Fruit fly (Drosophila melanogaster): ENCODE data around the gene Sld5.
A peak's percentile ranks its signal among the peaks of the same experiment; 100 is the strongest.

- TF ChIP-seq CG31627 (GFP tag; optimal IDR thresholded peaks at IDR 0.05) = peak; percentile 66
- peak; percentile 51 for TF ChIP-seq CG16779 (tag; optimal IDR thresholded peaks at IDR 0.05)
- peak; percentile 70 for TF ChIP-seq CG34406 (GFP tag; optimal IDR thresholded peaks at IDR 0.05)
- peak; percentile 76 for TF ChIP-seq CG10631 (GFP tag; optimal IDR thresholded peaks at IDR 0.05)
- TF ChIP-seq CG11294 (GFP tag; IDR thresholded peaks at IDR 0.05) = 0 out of 2 replicates have a peak, but pooled peaks have one; percentile 15
- TF ChIP-seq acj6 (GFP tag; optimal IDR thresholded peaks at IDR 0.05) = peak; percentile 84
- peak; percentile 64 for TF ChIP-seq dsx (GFP tag; optimal IDR thresholded peaks at IDR 0.05; ENCODE audit: poor library complexity, severe bottlenecking)
- TF ChIP-seq Sox14 (GFP tag; optimal IDR thresholded peaks at IDR 0.05) = peak; percentile 82
- TF ChIP-seq Sox102F (GFP tag; optimal IDR thresholded peaks at IDR 0.05) = peak; percentile 75
- TF ChIP-seq CG6792 (GFP tag; optimal IDR thresholded peaks at IDR 0.05) = peak; percentile 86
- TF ChIP-seq CG6854 (GFP tag; optimal IDR thresholded peaks at IDR 0.05) = peak; percentile 13
- TF ChIP-seq net (GFP tag; optimal IDR thresholded peaks at IDR 0.05) = peak; percentile 70
- TF ChIP-seq Lpt (GFP tag; optimal IDR thresholded peaks at IDR 0.05) = peak; percentile 84
- peak; percentile 76 for TF ChIP-seq Gug (GFP tag; IDR thresholded peaks at IDR 0.05)
These were observed 16.1 kb upstream of the Sld5 start for dm6 chr3R:26072477-26072876.

All from whole organism, prepupa.